Worm (Caenorhabditis elegans) whole organism, young adult: ENCODE data around the gene set-14.

Experiments used
- akir-1 ChIP-seq: fragments of 200-800 bp; sonication (Bioruptor generic); optimal IDR thresholded peaks from 2 replicates; lab custom pipeline; 2018; ENCODE audit warnings: mild to moderate bottlenecking, missing genetic modification characterization, moderate library complexity, missing compliant biosample characterization
- ceh-79 ChIP-seq: sonication (generic microtip); optimal IDR thresholded peaks from 2 replicates; lab custom pipeline; 2017; ENCODE audit warnings: mild to moderate bottlenecking, missing genetic modification characterization, missing compliant biosample characterization
- madf-8 ChIP-seq: fragments of 200-800 bp; sonication (Bioruptor generic); conservative IDR thresholded peaks from 2 replicates; pipeline ENCODE4 v1.3.6; 2022; ENCODE audit warnings: missing genetic modification reagents, missing genetic modification characterization, missing compliant biosample characterization
- nfya-1 ChIP-seq: sonication (generic microtip); optimal IDR thresholded peaks from 2 replicates; lab custom pipeline; 2017; ENCODE audit warnings: antibody characterized with exemption, missing compliant biosample characterization, missing genetic modification characterization, borderline replicate concordance; ENCODE audit not compliant: insufficient read depth

ce11 chrII:10800209-10800608, 4.1 kb upstream of the set-14 start:
- no peak for TF ChIP-seq madf-8
- no peak for TF ChIP-seq nfya-1
- TF ChIP-seq akir-1, result no peak
- TF ChIP-seq ceh-79, result no peak
